Worm (Caenorhabditis elegans) whole organism, young adult: Measurements from ENCODE around the gene cyp-33E1.
A peak's percentile ranks its signal among the peaks of the same experiment; 100 is the strongest.

Experiments
- B0035.1 ChIP-seq: sonication (generic microtip); optimal IDR thresholded peaks from 2 replicates; lab custom pipeline; 2016; ENCODE audit warnings: missing genetic modification characterization, mild to moderate bottlenecking, missing compliant biosample characterization, missing genotype, missing genetic modification reagents
- C06A6.2 ChIP-seq: fragments of 200-800 bp; sonication (Bioruptor generic); conservative IDR thresholded peaks from 2 replicates; pipeline ENCODE4 v1.3.6; 2022; ENCODE audit warnings: missing genetic modification characterization, missing compliant biosample characterization
- F23B12.7 ChIP-seq: sonication (generic microtip); optimal IDR thresholded peaks from 2 replicates; lab custom pipeline; 2017; ENCODE audit warnings: missing genetic modification characterization, mild to moderate bottlenecking, missing compliant biosample characterization, antibody characterized with exemption, moderate library complexity; ENCODE audit not compliant: insufficient read depth
- F33H1.4 ChIP-seq: fragments of 200-800 bp; sonication (Bioruptor generic); IDR thresholded peaks from 2 replicates; pipeline ENCODE4 v1.3.6; 2022; ENCODE audit warnings: missing genetic modification reagents, missing genetic modification characterization, missing compliant biosample characterization
- F37B4.10 ChIP-seq: fragments of 200-800 bp; sonication (Bioruptor generic); IDR thresholded peaks from 2 replicates; pipeline ENCODE4 v1.3.6; 2022; ENCODE audit warnings: missing genetic modification characterization, missing compliant biosample characterization
- F39B2.1 ChIP-seq: fragments of 200-800 bp; sonication (Bioruptor generic); IDR thresholded peaks from 2 replicates; pipeline ENCODE4 v1.3.6; 2022; ENCODE audit warnings: missing genetic modification reagents, missing genetic modification characterization, missing compliant biosample characterization
- F49E8.2 ChIP-seq: sonication (generic microtip); optimal IDR thresholded peaks from 3 replicates; lab custom pipeline; 2017; ENCODE audit warnings: missing genetic modification characterization, mild to moderate bottlenecking, missing compliant biosample characterization, antibody characterized with exemption, moderate library complexity; ENCODE audit not compliant: insufficient read depth
- F52B5.7 ChIP-seq: sonication (generic microtip); optimal IDR thresholded peaks from 2 replicates; lab custom pipeline; 2016; ENCODE audit warnings: mild to moderate bottlenecking, missing genetic modification characterization, missing compliant biosample characterization
- F57C9.4 ChIP-seq: sonication (generic microtip); optimal IDR thresholded peaks from 2 replicates; lab custom pipeline; 2017; ENCODE audit warnings: mild to moderate bottlenecking, missing genetic modification characterization, missing compliant biosample characterization
- T26A5.8 ChIP-seq: sonication (generic microtip); optimal IDR thresholded peaks from 2 replicates; lab custom pipeline; 2016; ENCODE audit warnings: missing genetic modification characterization, missing compliant biosample characterization
- Y56A3A.18 ChIP-seq: fragments of 200-800 bp; sonication (Bioruptor generic); IDR thresholded peaks from 2 replicates; pipeline ENCODE4 v1.3.6; 2022; ENCODE audit warnings: missing genetic modification reagents, missing genetic modification characterization, missing compliant biosample characterization
- ZK185.1 ChIP-seq: sonication (generic microtip); optimal IDR thresholded peaks from 2 replicates; lab custom pipeline; 2016; ENCODE audit warnings: mild to moderate bottlenecking, missing genetic modification characterization, missing compliant biosample characterization; ENCODE audit not compliant: poor library complexity, severe bottlenecking
- aptf-2 ChIP-seq: fragments of 200-800 bp; sonication (Bioruptor generic); conservative IDR thresholded peaks from 2 replicates; pipeline ENCODE4 v1.3.6; 2022; ENCODE audit warnings: missing genetic modification reagents, missing genetic modification characterization, missing compliant biosample characterization
- attf-3 ChIP-seq: fragments of 200-800 bp; sonication (Bioruptor generic); conservative IDR thresholded peaks from 2 replicates; pipeline ENCODE4 v1.3.6; 2022; ENCODE audit warnings: missing genetic modification reagents, missing genetic modification characterization, missing compliant biosample characterization
- ccch-3 ChIP-seq: fragments of 200-800 bp; sonication (Bioruptor generic); optimal IDR thresholded peaks from 2 replicates; lab custom pipeline; 2018; ENCODE audit warnings: mild to moderate bottlenecking, missing genetic modification characterization, missing compliant biosample characterization
- cebp-2 ChIP-seq: fragments of 200-800 bp; sonication (Bioruptor generic); IDR thresholded peaks from 2 replicates; pipeline ENCODE4 v1.3.6; 2022; ENCODE audit warnings: missing genetic modification characterization, missing compliant biosample characterization
- ceh-100 ChIP-seq: fragments of 200-800 bp; sonication (Bioruptor generic); IDR thresholded peaks from 2 replicates; pipeline ENCODE4 v1.3.6; 2022; ENCODE audit warnings: missing genetic modification reagents, missing genetic modification characterization, missing compliant biosample characterization
- dox-1 ChIP-seq: fragments of 200-800 bp; sonication (Bioruptor generic); IDR thresholded peaks from 2 replicates; pipeline ENCODE4 v1.3.6; 2022; ENCODE audit warnings: missing genetic modification reagents, missing genetic modification characterization, missing compliant biosample characterization
- dpff-1 ChIP-seq: sonication (generic microtip); optimal IDR thresholded peaks from 2 replicates; lab custom pipeline; 2017; ENCODE audit warnings: mild to moderate bottlenecking, missing genetic modification characterization, missing compliant biosample characterization
- efl-1 ChIP-seq: fragments of 150-350 bp; optimal IDR thresholded peaks from 2 replicates; lab custom pipeline; 2014; ENCODE audit warnings: missing biosample characterization, missing genetic modification reagents, missing genetic modification characterization
- egl-18 ChIP-seq: fragments of 200-800 bp; sonication (Bioruptor generic); IDR thresholded peaks from 2 replicates; pipeline ENCODE4 v1.3.6; 2022; ENCODE audit warnings: missing genetic modification reagents, missing genetic modification characterization, missing compliant biosample characterization
- egrh-3 ChIP-seq: fragments of 200-800 bp; sonication (Bioruptor generic); IDR thresholded peaks from 2 replicates; pipeline ENCODE4 v1.3.6; 2022; ENCODE audit warnings: missing genetic modification reagents, missing genetic modification characterization, missing compliant biosample characterization
- hmg-1.2 ChIP-seq: fragments of 200-800 bp; sonication (Bioruptor generic); IDR thresholded peaks from 2 replicates; pipeline ENCODE4 v1.3.6; 2022; ENCODE audit warnings: missing genetic modification reagents, missing genetic modification characterization, missing compliant biosample characterization
- let-526 ChIP-seq: fragments of 200-800 bp; sonication (Bioruptor generic); IDR thresholded peaks from 2 replicates; pipeline ENCODE4 v1.3.6; 2022; ENCODE audit warnings: missing genetic modification reagents, missing genetic modification characterization, missing compliant biosample characterization
- lin-26 ChIP-seq: fragments of 200-800 bp; sonication (Bioruptor generic); IDR thresholded peaks from 2 replicates; pipeline ENCODE4 v1.3.6; 2022; ENCODE audit warnings: missing genetic modification reagents, missing genetic modification characterization, missing compliant biosample characterization
- lin-35 ChIP-seq, 3 experiments: fragments of 150-350 bp in 2 of 3; sonication (generic microtip) in 1 of 3; optimal IDR thresholded peaks; 2 replicates each; lab custom pipeline; 2014 to 2018; ENCODE audit warnings: missing biosample characterization in 3 of 3, missing genetic modification characterization in 3 of 3, missing genetic modification reagents in 3 of 3
- lin-40 ChIP-seq: sonication (generic microtip); optimal IDR thresholded peaks from 2 replicates; lab custom pipeline; 2016; ENCODE audit warnings: missing genetic modification characterization, mild to moderate bottlenecking, missing compliant biosample characterization, missing genotype, missing genetic modification reagents
- lir-1 ChIP-seq: fragments of 200-800 bp; sonication (Bioruptor generic); conservative IDR thresholded peaks from 2 replicates; pipeline ENCODE4 v1.3.6; 2022; ENCODE audit warnings: missing genetic modification reagents, missing genetic modification characterization, missing compliant biosample characterization
- lsy-27 ChIP-seq: sonication (generic microtip); optimal IDR thresholded peaks from 2 replicates; lab custom pipeline; 2017; ENCODE audit warnings: missing genetic modification characterization, mild to moderate bottlenecking, missing compliant biosample characterization, antibody characterized with exemption, missing genotype, borderline replicate concordance; ENCODE audit not compliant: insufficient read depth
- nfya-2 ChIP-seq: fragments of 200-800 bp; sonication (Bioruptor generic); IDR thresholded peaks from 2 replicates; pipeline ENCODE4 v1.3.6; 2022; ENCODE audit warnings: missing genetic modification reagents, missing genetic modification characterization, missing compliant biosample characterization
- nfyb-1 ChIP-seq: fragments of 200-800 bp; sonication (Bioruptor generic); IDR thresholded peaks from 2 replicates; pipeline ENCODE4 v1.3.6; 2022; ENCODE audit warnings: missing genetic modification reagents, missing genetic modification characterization, missing compliant biosample characterization
- rcor-1 ChIP-seq: fragments of 200-800 bp; sonication (Bioruptor generic); IDR thresholded peaks from 2 replicates; pipeline ENCODE4 v1.3.6; 2022; ENCODE audit warnings: missing genetic modification reagents, missing genetic modification characterization, missing compliant biosample characterization
- rpc-1 ChIP-seq, 2 experiments: fragments of 150-350 bp in 1 of 2; sonication (generic microtip) in 1 of 2; optimal IDR thresholded peaks; 2 replicates each; lab custom pipeline; 2014 to 2018; ENCODE audit warnings: missing biosample characterization in 1 of 2, missing genetic modification characterization in 1 of 2, missing genetic modification reagents in 1 of 2, missing genotype in 1 of 2
- sea-2 ChIP-seq: fragments of 200-800 bp; sonication (Bioruptor generic); IDR thresholded peaks from 2 replicates; pipeline ENCODE4 v1.3.6; 2022; ENCODE audit warnings: missing genetic modification characterization, missing compliant biosample characterization
- snpc-1.3 ChIP-seq: sonication (generic microtip); optimal IDR thresholded peaks from 2 replicates; lab custom pipeline; 2017; ENCODE audit warnings: missing genetic modification characterization, mild to moderate bottlenecking, missing compliant biosample characterization, antibody characterized with exemption, moderate library complexity, missing genotype, missing genetic modification reagents; ENCODE audit not compliant: insufficient read depth
- unc-62 ChIP-seq: fragments of 150-350 bp; optimal IDR thresholded peaks from 2 replicates; lab custom pipeline; 2014; ENCODE audit warnings: missing biosample characterization, missing genetic modification reagents, missing genetic modification characterization
- xnd-1 ChIP-seq: sonication (generic microtip); optimal IDR thresholded peaks from 2 replicates; lab custom pipeline; 2016; ENCODE audit warnings: missing genotype, missing genetic modification reagents, missing genetic modification characterization, missing compliant biosample characterization
- zfh-2 ChIP-seq: fragments of 200-800 bp; sonication (Bioruptor generic); conservative IDR thresholded peaks from 2 replicates; pipeline ENCODE4 v1.3.6; 2022; ENCODE audit warnings: missing genetic modification reagents, missing genetic modification characterization, missing compliant biosample characterization
- ztf-3 ChIP-seq: fragments of 200-800 bp; sonication (Bioruptor generic); optimal IDR thresholded peaks from 2 replicates; lab custom pipeline; 2018; ENCODE audit warnings: mild to moderate bottlenecking, missing genetic modification characterization, missing compliant biosample characterization

The cyp-33E1 gene

ce11 chrIV:8667155-8667554 is 18.8 kb upstream of the cyp-33E1 start:
- peak; percentile 63; the same call in 1 of the 2 replicates for TF ChIP-seq egrh-3 (GFP tag; lab: Robert Waterston, UW)

- peak; percentile 94 for TF ChIP-seq attf-3 (GFP tag; lab: Robert Waterston, UW)
- TF ChIP-seq snpc-1.3 (tag; lab: Kevin White, UChicago), result no peak
Observed at ce11 chrIV:8665778-8666177, 17.4 kb upstream of the cyp-33E1 start.

ce11 chrIV:8658122-8658521 is 9.7 kb upstream of the cyp-33E1 start, which contains the start of gene C49C8.6:
Gene C49C8.6 (minus strand): TSS chrIV:8658222.
- no peak for TF ChIP-seq dox-1 (GFP tag; lab: Robert Waterston, UW)
- TF ChIP-seq rcor-1, result no peak
- no peak for TF ChIP-seq ceh-100 (GFP tag; lab: Robert Waterston, UW)
- TF ChIP-seq cebp-2, result no peak
- TF ChIP-seq efl-1 (GFP tag; lab: Kevin White, UChicago), result no peak
- TF ChIP-seq F49E8.2, result no peak
- no peak for TF ChIP-seq nfya-2 (GFP tag; lab: Robert Waterston, UW)
- no peak for TF ChIP-seq xnd-1
- TF ChIP-seq lin-35 (GFP tag; optimal IDR thresholded peaks at IDR 0.05; lab: Kevin White, UChicago), result no peak

DNA sequence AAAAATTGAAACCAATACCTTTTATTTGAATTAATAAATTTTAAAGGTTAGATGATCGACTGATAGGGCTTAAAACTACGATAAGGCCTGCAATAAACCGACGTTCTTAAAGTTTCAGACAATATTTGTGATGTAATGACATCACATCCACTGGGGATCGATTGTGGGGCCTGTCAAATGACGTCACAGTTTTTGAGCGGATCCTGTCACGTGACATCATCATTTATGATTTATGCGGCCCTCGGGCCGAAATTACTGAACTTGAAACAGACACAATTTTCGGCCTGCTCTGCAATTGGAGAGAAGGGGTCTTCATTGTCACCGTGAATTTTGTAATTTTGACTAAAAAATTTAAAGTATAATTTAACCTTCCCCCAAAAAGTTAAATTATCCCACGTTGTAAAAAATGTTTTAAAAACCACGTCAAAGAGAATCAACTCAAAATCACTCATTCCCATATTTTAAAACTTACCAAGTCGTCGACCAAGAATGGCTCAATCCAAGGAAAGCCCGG is 5.8 kb upstream of the cyp-33E1 start, which contains the start of gene C49C8.1:
Gene C49C8.1, plus strand, starts transcription at position 464 of the 514 bp plus-strand sequence.
- no peak for TF ChIP-seq snpc-1.3 (tag; lab: Kevin White, UChicago)
- TF ChIP-seq B0035.1, result no peak
- no peak for TF ChIP-seq ztf-3 (GFP tag; lab: Kevin White, UChicago)

- no peak for TF ChIP-seq let-526
- no peak for TF ChIP-seq F57C9.4 (tag; lab: Kevin White, UChicago)
- no peak for TF ChIP-seq unc-62 (GFP tag; lab: Kevin White, UChicago)
- no peak for TF ChIP-seq lin-40 (tag; lab: Kevin White, UChicago)
- no peak for TF ChIP-seq dpff-1
- TF ChIP-seq nfya-2 (GFP tag; lab: Robert Waterston, UW), result no peak
- no peak for TF ChIP-seq Y56A3A.18 (GFP tag; lab: Robert Waterston, UW)
- TF ChIP-seq nfyb-1, result no peak
- no peak for TF ChIP-seq F23B12.7 (tag; lab: Kevin White, UChicago)
- no peak for TF ChIP-seq aptf-2 (GFP tag; lab: Robert Waterston, UW)
- no peak for TF ChIP-seq rpc-1 (optimal IDR thresholded peaks at IDR 0.05; lab: Kevin White, UChicago)
- TF ChIP-seq rpc-1 (tag; optimal IDR thresholded peaks at IDR 0.05; lab: Kevin White, UChicago), result no peak
- no peak for TF ChIP-seq F52B5.7 (tag; lab: Kevin White, UChicago)
Observed at ce11 chrIV:8653592-8653991, 5.2 kb upstream of the cyp-33E1 start, which contains the start of gene C49C8.5. Gene C49C8.5 (minus strand): TSS chrIV:8653664.

- TF ChIP-seq rpc-1 (optimal IDR thresholded peaks at IDR 0.05; lab: Kevin White, UChicago) (no peak), rpc-1 (tag; optimal IDR thresholded peaks at IDR 0.05; lab: Kevin White, UChicago) (no peak), unc-62 (GFP tag; lab: Kevin White, UChicago) (no peak), ZK185.1 (tag; lab: Kevin White, UChicago) (no peak), zfh-2 (no peak), lir-1 (GFP tag; lab: Robert Waterston, UW) (no peak), hmg-1.2 (GFP tag; lab: Robert Waterston, UW) (no peak), F37B4.10 (no peak), F39B2.1 (GFP tag; lab: Robert Waterston, UW) (no peak), F33H1.4 (GFP tag; lab: Robert Waterston, UW) (no peak), lsy-27 (no peak), sea-2 (GFP tag; lab: Robert Waterston, UW) (no peak), cebp-2 (no peak), T26A5.8 (tag; lab: Kevin White, UChicago) (no peak), C06A6.2 (GFP tag; lab: Robert Waterston, UW) (no peak), lin-26 (GFP tag; lab: Robert Waterston, UW) (no peak), egl-18 (GFP tag; lab: Robert Waterston, UW) (no peak), ccch-3 (GFP tag; lab: Kevin White, UChicago) (no peak)
Observed at ce11 chrIV:8651835-8652234, 3.4 kb upstream of the cyp-33E1 start, which contains the start of gene C49C8.8. Gene C49C8.8 (plus strand): TSS chrIV:8652135.
